Fruit fly (Drosophila melanogaster): ENCODE measurements around the gene Grip.

Gene Grip

dm6 chrX:5965517-5966397 is at the start of gene Grip (continued):
- TF ChIP-seq Ptx1 (GFP tag; IDR thresholded peaks at IDR 0.05) (peak; percentile 33; the same call in 1 of the 2 replicates), Camta (GFP tag; optimal IDR thresholded peaks at IDR 0.05) (no peak), Dll (GFP tag; IDR thresholded peaks at IDR 0.05; ENCODE audit: partially characterized antibody) (peak; percentile 82), CTCF (GFP tag; optimal IDR thresholded peaks at IDR 0.05) (no peak), CG13775 (GFP tag; optimal IDR thresholded peaks at IDR 0.05) (peak; percentile 64), ci (GFP tag; IDR thresholded peaks at IDR 0.05) (0 out of 3 replicates have a peak, but pooled peaks have one; percentile 35), CG17359 (tag; optimal IDR thresholded peaks at IDR 0.05) (peak; percentile 16), Sox100B (GFP tag; optimal IDR thresholded peaks at IDR 0.05) (peak; percentile 48), lola (GFP tag; optimal IDR thresholded peaks at IDR 0.05) (peak in 1 of 3 experiments; percentile 72), CG1233 (GFP tag; optimal IDR thresholded peaks at IDR 0.05) (peak; percentile 8), tap (tag; optimal IDR thresholded peaks at IDR 0.05) (no peak), CG30020 (tag; optimal IDR thresholded peaks at IDR 0.05) (peak; percentile 15), Sry-δ (GFP tag; optimal IDR thresholded peaks at IDR 0.05) (peak; percentile 65), fu2 (GFP tag; optimal IDR thresholded peaks at IDR 0.05) (no peak), hkb (optimal IDR thresholded peaks at IDR 0.05) (no peak), hkb (GFP tag; IDR thresholded peaks at IDR 0.05) (no peak), CG14667 (GFP tag; IDR thresholded peaks at IDR 0.05) (no peak), CG9817 (tag; optimal IDR thresholded peaks at IDR 0.05) (peak; percentile 12), CG10979 (tag; optimal IDR thresholded peaks at IDR 0.05) (peak; percentile 53), Dip3 (GFP tag; optimal IDR thresholded peaks at IDR 0.05) (no peak), Fer1 (GFP tag; optimal IDR thresholded peaks at IDR 0.05) (no peak), Lhr (GFP tag; optimal IDR thresholded peaks at IDR 0.05) (no peak), Elba2 (GFP tag; optimal IDR thresholded peaks at IDR 0.05) (no peak), CG11723 (GFP tag; optimal IDR thresholded peaks at IDR 0.05) (no peak), zen2 (GFP tag; IDR thresholded peaks at IDR 0.05; ENCODE audit: partially characterized antibody) (peak; percentile 25; the same call in 2 of the 3 replicates), trem (tag; optimal IDR thresholded peaks at IDR 0.05) (peak; percentile 27), Atf-2 (GFP tag; optimal IDR thresholded peaks at IDR 0.05) (no peak), CG13296 (GFP tag; optimal IDR thresholded peaks at IDR 0.05) (no peak), CG8924 (tag; optimal IDR thresholded peaks at IDR 0.05) (peak; percentile 51), CG4820 (GFP tag; optimal IDR thresholded peaks at IDR 0.05) (peak; percentile 9), Gsc (GFP tag; IDR thresholded peaks at IDR 0.05) (no peak), CG6272 (GFP tag; IDR thresholded peaks at IDR 0.05) (no peak), dpn (GFP tag; optimal IDR thresholded peaks at IDR 0.05) (peak; percentile 8 to 36), CG17612 (GFP tag; IDR thresholded peaks at IDR 0.05) (no peak), CG10654 (GFP tag; optimal IDR thresholded peaks at IDR 0.05) (peak; percentile 29), CG7839 (tag; optimal IDR thresholded peaks at IDR 0.05) (peak; percentile 38), vfl (GFP tag; optimal IDR thresholded peaks at IDR 0.05) (no peak), kah (GFP tag; optimal IDR thresholded peaks at IDR 0.05) (no peak), lov (optimal IDR thresholded peaks at IDR 0.05) (no peak), lov (GFP tag; IDR thresholded peaks at IDR 0.05) (no peak), yki (optimal IDR thresholded peaks at IDR 0.05) (peak; percentile 69), gcm2 (GFP tag; optimal IDR thresholded peaks at IDR 0.05) (no peak), ssp (GFP tag; IDR thresholded peaks at IDR 0.05) (no peak), CkIIα-i1 (GFP tag; IDR thresholded peaks at IDR 0.05) (no peak), mld (GFP tag; IDR thresholded peaks at IDR 0.05; ENCODE audit: partially characterized antibody) (peak; percentile 62; the same call in 2 of the 3 replicates), Hr51 (GFP tag; optimal IDR thresholded peaks at IDR 0.05) (peak in 1 of 2 experiments; percentile 45), Bteb2 (GFP tag; optimal IDR thresholded peaks at IDR 0.05) (no peak), CG7271 (tag; optimal IDR thresholded peaks at IDR 0.05) (no peak), HHEX (GFP tag; optimal IDR thresholded peaks at IDR 0.05) (peak; percentile 17), CG33213 (GFP tag; optimal IDR thresholded peaks at IDR 0.05) (no peak)
